Fruit fly (Drosophila melanogaster) whole organism, embryonic: Measurements from ENCODE around the gene Cpr65Ea.

ENCODE experiments used
- Asciz ChIP-seq: fragments of 200-800 bp; sonication (Bioruptor generic); optimal IDR thresholded peaks from 2 replicates; lab custom pipeline; 2017; ENCODE audit warnings: missing biosample characterization, mild to moderate bottlenecking, missing genetic modification characterization, missing genetic modification reagents
- Atf-2 ChIP-seq: fragments of 200-800 bp; sonication (Bioruptor generic); optimal IDR thresholded peaks from 2 replicates; lab custom pipeline; 2016; ENCODE audit warnings: missing biosample characterization, missing genetic modification characterization
- CG10209 ChIP-seq: fragments of 200-800 bp; sonication (Bioruptor generic); optimal IDR thresholded peaks from 3 replicates; lab custom pipeline; 2017; ENCODE audit warnings: missing biosample characterization, mild to moderate bottlenecking, missing genetic modification characterization, missing genetic modification reagents
- CG10959 ChIP-seq: fragments of 200-800 bp; sonication (Bioruptor generic); IDR thresholded peaks from 2 replicates; pipeline ENCODE4 v1.3.6; 2022; ENCODE audit warnings: missing biosample characterization, missing genetic modification characterization
- CG10979 ChIP-seq: fragments of 200-800 bp; sonication (Bioruptor generic); optimal IDR thresholded peaks from 2 replicates; lab custom pipeline; 2018; ENCODE audit warnings: missing biosample characterization, mild to moderate bottlenecking, missing genetic modification characterization, moderate library complexity
- CG11093 ChIP-seq: fragments of 200-800 bp; sonication (Bioruptor generic); IDR thresholded peaks from 3 replicates; pipeline ENCODE4 v1.3.6; 2022; ENCODE audit warnings: missing biosample characterization, missing genetic modification characterization
- CG11456 ChIP-seq: fragments of 200-800 bp; sonication (Bioruptor generic); IDR thresholded peaks from 3 replicates; pipeline ENCODE4 v1.3.6; 2022; ENCODE audit warnings: missing biosample characterization, missing genetic modification characterization
- CG12659 ChIP-seq: fragments of 200-800 bp; sonication (Bioruptor generic); optimal IDR thresholded peaks from 3 replicates; lab custom pipeline; 2017; ENCODE audit warnings: mild to moderate bottlenecking, missing biosample characterization, missing genetic modification reagents, missing genetic modification characterization
- CG12744 ChIP-seq: fragments of 200-800 bp; sonication (Bioruptor generic); optimal IDR thresholded peaks from 2 replicates; lab custom pipeline; 2016; ENCODE audit warnings: missing biosample characterization, missing genetic modification characterization
- CG15696 ChIP-seq: fragments of 200-800 bp; sonication (Bioruptor generic); optimal IDR thresholded peaks from 2 replicates; lab custom pipeline; 2019; ENCODE audit warnings: missing biosample characterization, mild to moderate bottlenecking, missing genetic modification characterization, moderate library complexity
- CG16863 ChIP-seq: fragments of 200-800 bp; sonication (Bioruptor generic); optimal IDR thresholded peaks from 3 replicates; lab custom pipeline; 2016; ENCODE audit warnings: missing biosample characterization, missing genetic modification characterization
- CG32767 ChIP-seq: fragments of 200-800 bp; sonication (Bioruptor generic); IDR thresholded peaks from 2 replicates; pipeline ENCODE4 v1.3.6; 2022; ENCODE audit warnings: missing biosample characterization, missing genetic modification characterization
- CG32772 ChIP-seq: fragments of 200-800 bp; sonication (Bioruptor generic); IDR thresholded peaks from 2 replicates; pipeline ENCODE4 v1.3.6; 2022; ENCODE audit warnings: missing biosample characterization, missing genetic modification characterization
- CG3407 ChIP-seq: fragments of 200-800 bp; sonication (Bioruptor generic); optimal IDR thresholded peaks from 2 replicates; lab custom pipeline; 2018; ENCODE audit warnings: missing biosample characterization, mild to moderate bottlenecking, missing genetic modification characterization
- CG34224 ChIP-seq: fragments of 200-800 bp; sonication (Bioruptor generic); IDR thresholded peaks from 3 replicates; pipeline ENCODE4 v1.3.6; 2022; ENCODE audit warnings: missing biosample characterization, missing genetic modification characterization; ENCODE audit not compliant: partially characterized antibody
- CG42726 ChIP-seq: fragments of 200-800 bp; sonication (Bioruptor generic); IDR thresholded peaks from 2 replicates; pipeline ENCODE4 v1.3.6; 2022; ENCODE audit warnings: missing biosample characterization, missing genetic modification characterization; ENCODE audit not compliant: partially characterized antibody
- CG7271 ChIP-seq: fragments of 200-800 bp; sonication (Bioruptor generic); optimal IDR thresholded peaks from 2 replicates; lab custom pipeline; 2018; ENCODE audit warnings: missing biosample characterization, mild to moderate bottlenecking, missing genetic modification characterization, moderate library complexity
- CG9609 ChIP-seq: fragments of 200-800 bp; sonication (Bioruptor generic); optimal IDR thresholded peaks from 3 replicates; lab custom pipeline; 2016; ENCODE audit warnings: missing biosample characterization, missing genetic modification characterization
- D19A ChIP-seq: fragments of 200-800 bp; optimal IDR thresholded peaks from 3 replicates; lab custom pipeline; 2019; ENCODE audit warnings: missing biosample characterization, mild to moderate bottlenecking, missing genetic modification characterization, moderate library complexity
- Dll ChIP-seq: fragments of 200-800 bp; sonication (Bioruptor generic); IDR thresholded peaks from 4 replicates; pipeline ENCODE4 v1.3.6; 2022; ENCODE audit warnings: missing biosample characterization, missing genetic modification characterization; ENCODE audit not compliant: partially characterized antibody
- HHEX ChIP-seq: fragments of 200-800 bp; sonication (Bioruptor generic); optimal IDR thresholded peaks from 3 replicates; lab custom pipeline; 2017; ENCODE audit warnings: missing biosample characterization, mild to moderate bottlenecking, missing genetic modification characterization, missing genetic modification reagents
- HLH54F ChIP-seq: fragments of 200-800 bp; sonication (Bioruptor generic); optimal IDR thresholded peaks from 3 replicates; lab custom pipeline; 2016; ENCODE audit warnings: missing biosample characterization, missing genetic modification characterization
- Hand ChIP-seq: fragments of 200-800 bp; sonication (Bioruptor generic); optimal IDR thresholded peaks from 2 replicates; lab custom pipeline; 2017; ENCODE audit warnings: mild to moderate bottlenecking, missing biosample characterization, missing genetic modification reagents, missing genetic modification characterization
- Hmx ChIP-seq: fragments of 200-800 bp; sonication (Bioruptor generic); optimal IDR thresholded peaks from 2 replicates; lab custom pipeline; 2016; ENCODE audit warnings: missing biosample characterization, missing genetic modification characterization
- Hr39 ChIP-seq: fragments of >200 bp; optimal IDR thresholded peaks from 2 replicates; lab custom pipeline; 2017
- Hsf ChIP-seq: fragments of 200-800 bp; sonication (Bioruptor generic); optimal IDR thresholded peaks from 3 replicates; lab custom pipeline; 2016; ENCODE audit warnings: missing biosample characterization, missing genetic modification characterization
- Mrtf ChIP-seq: fragments of 200-800 bp; sonication (Bioruptor generic); IDR thresholded peaks from 3 replicates; pipeline ENCODE4 v1.3.6; 2022; ENCODE audit warnings: missing biosample characterization, missing genetic modification characterization
- NC2β ChIP-seq: fragments of 200-800 bp; sonication (Bioruptor generic); optimal IDR thresholded peaks from 2 replicates; lab custom pipeline; 2016; ENCODE audit warnings: missing biosample characterization, missing genetic modification characterization
- Ravus ChIP-seq: fragments of 200-800 bp; sonication (Bioruptor generic); IDR thresholded peaks from 2 replicates; pipeline ENCODE4 v1.3.6; 2022; ENCODE audit warnings: missing biosample characterization, missing genetic modification characterization
- Scr ChIP-seq: fragments of 200-800 bp; sonication (Bioruptor generic); IDR thresholded peaks from 2 replicates; pipeline ENCODE4 v1.3.6; 2022; ENCODE audit warnings: missing biosample characterization, missing genetic modification characterization; ENCODE audit not compliant: partially characterized antibody
- Sox100B ChIP-seq: fragments of 200-800 bp; sonication (Bioruptor generic); optimal IDR thresholded peaks from 3 replicates; lab custom pipeline; 2018; ENCODE audit warnings: missing biosample characterization, mild to moderate bottlenecking, missing genetic modification characterization
- Taf1 ChIP-seq: fragments of 200-800 bp; sonication (Bioruptor generic); IDR thresholded peaks from 2 replicates; pipeline ENCODE4 v1.3.6; 2022; ENCODE audit warnings: missing biosample characterization, missing genetic modification characterization
- aop ChIP-seq: fragments of 200-800 bp; sonication (Bioruptor generic); IDR thresholded peaks from 2 replicates; pipeline ENCODE4 v1.3.6; 2022; ENCODE audit warnings: missing biosample characterization, missing genetic modification characterization
- ap ChIP-seq: fragments of 200-800 bp; sonication (Bioruptor generic); IDR thresholded peaks from 2 replicates; pipeline ENCODE4 v1.3.6; 2022; ENCODE audit warnings: missing biosample characterization, missing genetic modification characterization
- az2 ChIP-seq: fragments of 200-800 bp; sonication (Bioruptor generic); optimal IDR thresholded peaks from 3 replicates; lab custom pipeline; 2016; ENCODE audit warnings: missing biosample characterization, missing genetic modification characterization
- cato ChIP-seq: fragments of 200-800 bp; sonication (Bioruptor generic); optimal IDR thresholded peaks from 2 replicates; lab custom pipeline; 2016; ENCODE audit warnings: missing biosample characterization, missing genetic modification characterization, borderline replicate concordance
- ems ChIP-seq: fragments of 200-800 bp; sonication (Bioruptor generic); optimal IDR thresholded peaks from 3 replicates; lab custom pipeline; 2016; ENCODE audit warnings: missing biosample characterization, missing genetic modification characterization
- her ChIP-seq: fragments of 200-800 bp; sonication (Bioruptor generic); optimal IDR thresholded peaks from 2 replicates; lab custom pipeline; 2016; ENCODE audit warnings: missing biosample characterization, missing genetic modification characterization
- jing ChIP-seq: fragments of 200-800 bp; sonication (Bioruptor generic); optimal IDR thresholded peaks from 2 replicates; lab custom pipeline; 2018; ENCODE audit warnings: missing biosample characterization, mild to moderate bottlenecking, missing genetic modification characterization
- lbe ChIP-seq: fragments of 200-800 bp; sonication (Bioruptor generic); optimal IDR thresholded peaks from 2 replicates; lab custom pipeline; 2016; ENCODE audit warnings: missing biosample characterization, mild to moderate bottlenecking, missing genetic modification characterization
- lola ChIP-seq, 3 experiments: fragments of >200 bp in 2 of 3; fragments of 200-800 bp in 1 of 3; sonication (Bioruptor generic) in 1 of 3; optimal IDR thresholded peaks; 2 replicates each; lab custom pipeline; 2017 to 2019; ENCODE audit warnings: missing biosample characterization in 3 of 3, missing genetic modification characterization in 3 of 3, mild to moderate bottlenecking in 1 of 3, moderate library complexity in 1 of 3
- mam ChIP-seq: fragments of 200-800 bp; sonication (Bioruptor generic); optimal IDR thresholded peaks from 3 replicates; lab custom pipeline; 2016; ENCODE audit warnings: missing biosample characterization, missing genetic modification characterization
- pita ChIP-seq: fragments of 200-800 bp; sonication (Bioruptor generic); optimal IDR thresholded peaks from 2 replicates; lab custom pipeline; 2017; ENCODE audit warnings: missing biosample characterization, mild to moderate bottlenecking, missing genetic modification characterization
- pros ChIP-seq: fragments of 200-800 bp; sonication (Bioruptor generic); optimal IDR thresholded peaks from 3 replicates; lab custom pipeline; 2019; ENCODE audit warnings: missing biosample characterization, mild to moderate bottlenecking, missing genetic modification characterization, moderate library complexity
- pzg ChIP-seq: fragments of 200-800 bp; sonication (Bioruptor generic); optimal IDR thresholded peaks from 3 replicates; lab custom pipeline; 2018; ENCODE audit warnings: missing biosample characterization, mild to moderate bottlenecking, missing genetic modification characterization, moderate library complexity
- row ChIP-seq: fragments of 200-800 bp; sonication (Bioruptor generic); IDR thresholded peaks from 3 replicates; pipeline ENCODE4 v1.3.6; 2022; ENCODE audit warnings: missing biosample characterization, missing genetic modification characterization
- run ChIP-seq: fragments of 200-800 bp; sonication (Bioruptor generic); optimal IDR thresholded peaks from 3 replicates; lab custom pipeline; 2018; ENCODE audit warnings: missing biosample characterization, mild to moderate bottlenecking, missing genetic modification characterization
- sd ChIP-seq: fragments of 200-800 bp; sonication (Bioruptor generic); optimal IDR thresholded peaks from 3 replicates; lab custom pipeline; 2018; ENCODE audit warnings: missing biosample characterization, mild to moderate bottlenecking, missing genetic modification characterization, moderate library complexity
- tio ChIP-seq: fragments of 200-800 bp; sonication (Bioruptor generic); optimal IDR thresholded peaks from 2 replicates; lab custom pipeline; 2017; ENCODE audit warnings: missing biosample characterization, missing genetic modification characterization, inconsistent platforms
- tll ChIP-seq, 2 experiments: fragments of 200-800 bp in 1 of 2; fragments of >200 bp in 1 of 2; sonication (Bioruptor generic) in 1 of 2; optimal IDR thresholded peaks; 2 replicates each; lab custom pipeline; 2017 to 2019; ENCODE audit warnings: missing biosample characterization in 2 of 2, missing genetic modification characterization in 2 of 2, mild to moderate bottlenecking in 1 of 2, moderate library complexity in 1 of 2
- toy ChIP-seq: fragments of 200-800 bp; sonication (Bioruptor generic); IDR thresholded peaks from 2 replicates; pipeline ENCODE4 v1.3.6; 2022; ENCODE audit warnings: missing biosample characterization, missing genetic modification characterization

The Cpr65Ea gene

dm6 chr3L:7090764-7091163, 4.4 kb upstream of the Cpr65Ea start (continued):
- TF ChIP-seq cato (GFP tag; lab: Kevin White, UChicago) (no peak), CG34224 (GFP tag; lab: Robert Waterston, UW) (no peak), CG9609 (GFP tag; lab: Kevin White, UChicago) (peak; percentile 48), CG12659 (peak; percentile 19), Asciz (GFP tag; lab: Kevin White, UChicago) (peak; percentile 50), Hr39 (lab: Kevin White, UChicago) (no peak), az2 (GFP tag; lab: Kevin White, UChicago) (peak; percentile 44), Hsf (GFP tag; lab: Kevin White, UChicago) (peak; percentile 46), run (tag; lab: Kevin White, UChicago) (peak; percentile 12), CG3407 (GFP tag; lab: Kevin White, UChicago) (no peak), sd (tag; lab: Kevin White, UChicago) (peak; percentile 22), Hmx (GFP tag; lab: Kevin White, UChicago) (no peak), CG15696 (tag; lab: Kevin White, UChicago) (peak; percentile 18), pros (GFP tag; lab: Kevin White, UChicago) (no peak), jing (GFP tag; lab: Kevin White, UChicago) (no peak), Scr (GFP tag; lab: Robert Waterston, UW) (no peak), Sox100B (GFP tag; lab: Kevin White, UChicago) (peak; percentile 71), mam (GFP tag; lab: Kevin White, UChicago) (peak; percentile 64), tll (GFP tag; optimal IDR thresholded peaks at IDR 0.05; lab: Kevin White, UChicago) (no peak), Ravus (GFP tag; lab: Robert Waterston, UW) (no peak; the same call in 1 of the 2 replicates), D19A (tag; lab: Kevin White, UChicago) (peak; percentile 57), pzg (no peak), aop (GFP tag; lab: Robert Waterston, UW) (no peak), her (GFP tag; lab: Kevin White, UChicago) (peak; percentile 24), CG11456 (GFP tag; lab: Robert Waterston, UW) (peak; percentile 66; the same call in 2 of the 3 replicates), HHEX (GFP tag; lab: Kevin White, UChicago) (peak; percentile 70), Taf1 (GFP tag; lab: Robert Waterston, UW) (no peak), toy (GFP tag; lab: Robert Waterston, UW) (no peak), lbe (GFP tag; lab: Kevin White, UChicago) (no peak), CG12744 (GFP tag; lab: Kevin White, UChicago) (no peak), CG32772 (GFP tag; lab: Robert Waterston, UW) (peak; percentile 66), CG10959 (GFP tag; lab: Robert Waterston, UW) (no peak), ap (peak; percentile 60), tio (GFP tag; lab: Kevin White, UChicago) (peak; percentile 3), Mrtf (peak; percentile 69; the same call in 1 of the 3 replicates), HLH54F (GFP tag; lab: Kevin White, UChicago) (no peak), CG32767 (peak; percentile 55; the same call in 1 of the 2 replicates), CG10979 (peak; percentile 64), CG10209 (GFP tag; lab: Kevin White, UChicago) (peak; percentile 32), ems (GFP tag; lab: Kevin White, UChicago) (peak; percentile 62), NC2β (GFP tag; lab: Kevin White, UChicago) (no peak), Atf-2 (no peak), CG16863 (peak; percentile 27), CG7271 (tag; lab: Kevin White, UChicago) (peak; percentile 7), pita (GFP tag; lab: Kevin White, UChicago) (no peak), lola (GFP tag; optimal IDR thresholded peaks at IDR 0.05; lab: Kevin White, UChicago) (no peak), row (GFP tag; lab: Robert Waterston, UW) (peak; percentile 67), Dll (GFP tag; lab: Robert Waterston, UW) (no peak), CG11093 (GFP tag; lab: Robert Waterston, UW) (peak; percentile 49; the same call in 2 of the 3 replicates), CG42726 (GFP tag; lab: Robert Waterston, UW) (no peak), Hand (GFP tag; lab: Kevin White, UChicago) (no peak)
